Worm (Caenorhabditis elegans) whole organism, late embryonic: Measurements from ENCODE around the gene sdz-27.
A peak's percentile ranks its signal among the peaks of the same experiment; 100 is the strongest.

Experiments
- C38D4.7 ChIP-seq: fragments of 200-800 bp; sonication (Bioruptor generic); optimal IDR thresholded peaks from 2 replicates; lab custom pipeline; 2018; ENCODE audit warnings: mild to moderate bottlenecking, missing genetic modification characterization, moderate library complexity, missing compliant biosample characterization
- K02D7.2 ChIP-seq: sonication (generic microtip); optimal IDR thresholded peaks from 2 replicates; lab custom pipeline; 2017; ENCODE audit warnings: mild to moderate bottlenecking, missing genetic modification characterization, missing compliant biosample characterization
- K09A11.1 ChIP-seq: sonication (generic microtip); optimal IDR thresholded peaks from 2 replicates; lab custom pipeline; 2017; ENCODE audit warnings: antibody characterized with exemption, mild to moderate bottlenecking, missing genetic modification characterization, missing compliant biosample characterization; ENCODE audit not compliant: insufficient read depth
- T23F11.4 ChIP-seq: fragments of 200-800 bp; sonication (Bioruptor generic); optimal IDR thresholded peaks from 2 replicates; lab custom pipeline; 2018; ENCODE audit warnings: mild to moderate bottlenecking, missing genetic modification characterization, missing compliant biosample characterization
- ceh-18 ChIP-seq: sonication (generic microtip); optimal IDR thresholded peaks from 2 replicates; lab custom pipeline; 2016; ENCODE audit warnings: missing genetic modification characterization, missing compliant biosample characterization
- ceh-19 ChIP-seq: fragments of 200-800 bp; sonication (Bioruptor generic); optimal IDR thresholded peaks from 2 replicates; lab custom pipeline; 2018; ENCODE audit warnings: mild to moderate bottlenecking, missing genetic modification characterization, missing compliant biosample characterization
- ceh-2 ChIP-seq: sonication (generic microtip); optimal IDR thresholded peaks from 2 replicates; lab custom pipeline; 2016; ENCODE audit warnings: missing genotype, missing genetic modification characterization, missing compliant biosample characterization
- ceh-22 ChIP-seq: sonication (generic microtip); optimal IDR thresholded peaks from 2 replicates; lab custom pipeline; 2017; ENCODE audit warnings: missing biosample characterization, missing genetic modification characterization
- ceh-31 ChIP-seq: sonication (generic microtip); optimal IDR thresholded peaks from 2 replicates; lab custom pipeline; 2016; ENCODE audit warnings: missing genetic modification characterization, missing compliant biosample characterization
- ceh-34 ChIP-seq: sonication (generic microtip); optimal IDR thresholded peaks from 2 replicates; lab custom pipeline; 2016; ENCODE audit warnings: mild to moderate bottlenecking, missing genetic modification characterization, missing compliant biosample characterization
- ceh-45 ChIP-seq: fragments of 200-800 bp; sonication (Bioruptor generic); IDR thresholded peaks from 2 replicates; pipeline ENCODE4 v1.3.6; 2022; ENCODE audit warnings: missing genetic modification reagents, missing genetic modification characterization, missing compliant biosample characterization
- ceh-6 ChIP-seq: fragments of 200-800 bp; sonication (Bioruptor generic); optimal IDR thresholded peaks from 2 replicates; lab custom pipeline; 2018; ENCODE audit warnings: mild to moderate bottlenecking, missing genetic modification characterization, missing compliant biosample characterization
- ceh-9 ChIP-seq: sonication (generic microtip); optimal IDR thresholded peaks from 2 replicates; lab custom pipeline; 2016; ENCODE audit warnings: mild to moderate bottlenecking, missing genetic modification characterization, inconsistent platforms, missing compliant biosample characterization
- dmd-4 ChIP-seq: sonication (generic microtip); optimal IDR thresholded peaks from 2 replicates; lab custom pipeline; 2016; ENCODE audit warnings: borderline replicate concordance, missing genetic modification characterization, missing compliant biosample characterization
- elt-2 ChIP-seq: sonication (generic microtip); optimal IDR thresholded peaks from 2 replicates; lab custom pipeline; 2016; ENCODE audit warnings: missing genetic modification reagents, missing genetic modification characterization, missing compliant biosample characterization
- elt-4 ChIP-seq: sonication (generic microtip); optimal IDR thresholded peaks from 2 replicates; lab custom pipeline; 2016; ENCODE audit warnings: missing genetic modification characterization, missing compliant biosample characterization
- ets-4 ChIP-seq: sonication (generic microtip); optimal IDR thresholded peaks from 2 replicates; lab custom pipeline; 2016; ENCODE audit warnings: missing genetic modification characterization, missing compliant biosample characterization
- eyg-1 ChIP-seq: sonication (generic microtip); optimal IDR thresholded peaks from 2 replicates; lab custom pipeline; 2016; ENCODE audit warnings: missing genotype, missing genetic modification characterization, missing compliant biosample characterization
- fkh-6 ChIP-seq: sonication (generic microtip); optimal IDR thresholded peaks from 2 replicates; lab custom pipeline; 2016; ENCODE audit warnings: missing genetic modification characterization, missing compliant biosample characterization
- hlh-15 ChIP-seq: sonication (generic microtip); optimal IDR thresholded peaks from 2 replicates; lab custom pipeline; 2016; ENCODE audit warnings: missing genetic modification characterization, missing compliant biosample characterization
- hlh-30 ChIP-seq: sonication (generic microtip); optimal IDR thresholded peaks from 2 replicates; lab custom pipeline; 2017; ENCODE audit warnings: antibody characterized with exemption, missing genetic modification characterization, missing compliant biosample characterization; ENCODE audit not compliant: insufficient read depth
- hlh-6 ChIP-seq: sonication (generic microtip); optimal IDR thresholded peaks from 2 replicates; lab custom pipeline; 2016; ENCODE audit warnings: missing genotype, missing genetic modification characterization, missing compliant biosample characterization
- hlh-8 ChIP-seq: sonication (generic microtip); optimal IDR thresholded peaks from 2 replicates; lab custom pipeline; 2016; ENCODE audit warnings: missing genotype, missing genetic modification characterization, missing compliant biosample characterization
- nfya-1 ChIP-seq: sonication (generic microtip); optimal IDR thresholded peaks from 2 replicates; lab custom pipeline; 2017; ENCODE audit warnings: missing genetic modification characterization, mild to moderate bottlenecking, missing compliant biosample characterization, antibody characterized with exemption, moderate library complexity
- nhr-11 ChIP-seq: fragments of 150-350 bp; optimal IDR thresholded peaks from 2 replicates; lab custom pipeline; 2014; ENCODE audit warnings: missing biosample characterization, missing genetic modification characterization
- odd-2 ChIP-seq: sonication (generic microtip); optimal IDR thresholded peaks from 2 replicates; lab custom pipeline; 2017; ENCODE audit warnings: antibody characterized with exemption, mild to moderate bottlenecking, missing genetic modification characterization, missing compliant biosample characterization
- pat-9 ChIP-seq: fragments of 200-800 bp; sonication (Bioruptor generic); optimal IDR thresholded peaks from 2 replicates; lab custom pipeline; 2018; ENCODE audit warnings: mild to moderate bottlenecking, missing genetic modification characterization, moderate library complexity, missing compliant biosample characterization
- pax-1 ChIP-seq: fragments of 150-350 bp; optimal IDR thresholded peaks from 2 replicates; lab custom pipeline; 2014; ENCODE audit warnings: missing biosample characterization, missing genetic modification characterization
- pha-2 ChIP-seq: sonication (generic microtip); optimal IDR thresholded peaks from 2 replicates; lab custom pipeline; 2017; ENCODE audit warnings: mild to moderate bottlenecking, missing genetic modification characterization, missing compliant biosample characterization
- pha-4 ChIP-seq: fragments of 150-350 bp; optimal IDR thresholded peaks from 2 replicates; lab custom pipeline; 2018; ENCODE audit warnings: missing biosample characterization, missing genetic modification reagents, missing genetic modification characterization
- pros-1 ChIP-seq: fragments of 150-350 bp; optimal IDR thresholded peaks from 2 replicates; lab custom pipeline; 2014; ENCODE audit warnings: missing biosample characterization, missing genetic modification reagents, missing genetic modification characterization
- ref-2 ChIP-seq: sonication (generic microtip); optimal IDR thresholded peaks from 2 replicates; lab custom pipeline; 2016; ENCODE audit warnings: missing genetic modification characterization, missing compliant biosample characterization
- rnt-1 ChIP-seq: sonication (generic microtip); optimal IDR thresholded peaks from 2 replicates; lab custom pipeline; 2016; ENCODE audit warnings: missing genetic modification characterization, missing compliant biosample characterization
- sox-4 ChIP-seq: sonication (generic microtip); optimal IDR thresholded peaks from 2 replicates; lab custom pipeline; 2017; ENCODE audit warnings: mild to moderate bottlenecking, missing genetic modification characterization, inconsistent platforms, missing compliant biosample characterization
- unc-42 ChIP-seq: sonication (generic microtip); optimal IDR thresholded peaks from 2 replicates; lab custom pipeline; 2016; ENCODE audit warnings: missing genotype, missing genetic modification characterization, missing compliant biosample characterization
- unc-55 ChIP-seq: sonication (generic microtip); optimal IDR thresholded peaks from 2 replicates; lab custom pipeline; 2017; ENCODE audit warnings: missing biosample characterization, missing genetic modification reagents, missing genetic modification characterization

sdz-27 gene

DNA sequence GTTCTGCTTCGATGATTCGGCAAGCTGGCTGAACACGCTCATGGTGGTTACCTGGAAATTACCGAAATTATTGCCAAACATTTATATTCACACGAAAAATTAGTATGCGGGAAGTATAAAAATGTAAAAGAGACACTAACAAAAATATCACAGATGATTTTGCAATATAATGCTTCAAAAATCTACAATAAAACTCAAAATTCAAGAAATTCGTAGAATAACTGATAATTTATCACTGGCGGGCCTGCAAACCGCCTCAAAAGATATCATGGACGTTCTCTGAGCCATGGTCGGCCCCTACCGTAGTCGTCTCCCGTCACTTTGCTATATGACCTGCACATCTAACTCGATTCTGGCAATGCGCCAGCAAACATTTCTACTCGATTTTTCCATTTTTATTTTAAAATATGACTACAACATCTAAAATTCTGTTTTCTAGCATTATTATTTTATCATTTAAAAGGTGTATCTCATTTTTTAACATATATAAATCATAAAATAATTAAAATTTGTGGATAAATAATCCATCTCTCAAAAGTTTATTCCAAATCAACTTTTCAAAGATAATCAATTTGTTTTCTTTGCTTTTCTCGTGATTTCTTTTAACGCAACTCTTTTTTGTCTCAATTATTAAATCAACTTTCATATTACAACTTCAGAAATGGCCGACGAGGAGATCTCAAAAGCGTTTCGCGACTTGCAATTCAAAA, 37.2 kb upstream of the sdz-27 start, which contains the start of the genes F01G4.6 and pfd-1 (continued):
- TF ChIP-seq pax-1 (peak; percentile 66), ceh-31 (peak; percentile 50), ceh-9 (tag; lab: Kevin White, UChicago) (no peak), hlh-15 (tag; lab: Kevin White, UChicago) (no peak), nhr-11 (tag; lab: Kevin White, UChicago) (no peak), hlh-30 (tag; lab: Kevin White, UChicago) (no peak), K09A11.1 (tag; lab: Kevin White, UChicago) (no peak), rnt-1 (tag; lab: Kevin White, UChicago) (peak; percentile 3), ceh-19 (GFP tag; lab: Kevin White, UChicago) (no peak), ceh-2 (tag; lab: Kevin White, UChicago) (no peak), ceh-34 (tag; lab: Kevin White, UChicago) (peak; percentile 14), fkh-6 (tag; lab: Kevin White, UChicago) (no peak), ceh-18 (tag; lab: Kevin White, UChicago) (peak; percentile 39), pros-1 (tag; lab: Kevin White, UChicago) (no peak), dmd-4 (tag; lab: Kevin White, UChicago) (no peak), elt-2 (tag; lab: Kevin White, UChicago) (peak; percentile 48), odd-2 (tag; lab: Kevin White, UChicago) (no peak), ceh-45 (GFP tag; lab: Robert Waterston, UW) (no peak), hlh-6 (no peak), ref-2 (tag; lab: Kevin White, UChicago) (peak; percentile 25), pha-2 (tag; lab: Kevin White, UChicago) (no peak), ets-4 (tag; lab: Kevin White, UChicago) (no peak), pha-4 (tag; lab: Kevin White, UChicago) (no peak), hlh-8 (tag; lab: Kevin White, UChicago) (no peak), unc-42 (tag; lab: Kevin White, UChicago) (peak; percentile 46)

DNA sequence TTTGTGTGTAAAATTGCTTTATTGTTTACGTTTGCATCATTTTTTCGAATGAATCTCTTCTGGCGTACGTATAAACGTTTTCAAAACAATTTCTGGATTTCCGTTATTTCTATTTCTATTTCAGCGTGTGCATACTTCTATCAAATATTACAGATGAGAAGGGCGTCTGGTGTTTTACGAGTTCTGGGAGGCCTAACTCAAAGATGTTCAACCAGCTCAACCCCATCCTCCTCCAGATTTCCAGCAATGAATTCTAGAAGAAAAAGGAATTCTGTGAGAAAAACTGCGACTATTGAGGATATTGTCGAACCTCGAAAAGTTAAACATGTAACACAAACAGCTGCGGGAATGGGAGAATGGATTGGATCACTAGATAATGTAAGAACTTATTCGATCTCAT, 36.0 kb upstream of the sdz-27 start, which contains the start of gene C08F8.2:
Gene C08F8.2, plus strand, starts transcription at position 154 of the 400 bp plus-strand sequence.
- TF ChIP-seq elt-4 = no peak
- no peak for TF ChIP-seq unc-55 (GFP tag; lab: Kevin White, UChicago)
- TF ChIP-seq ceh-22 (tag; lab: Kevin White, UChicago) = no peak
- no peak for TF ChIP-seq T23F11.4
- TF ChIP-seq sox-4 (tag; lab: Kevin White, UChicago) = no peak
- TF ChIP-seq pat-9 (tag; lab: Kevin White, UChicago) = no peak
- TF ChIP-seq ceh-6 (GFP tag; lab: Kevin White, UChicago) = no peak
- no peak for TF ChIP-seq ceh-34 (tag; lab: Kevin White, UChicago)
- no peak for TF ChIP-seq nfya-1
- TF ChIP-seq elt-2 (tag; lab: Kevin White, UChicago) = no peak
- TF ChIP-seq eyg-1 (tag; lab: Kevin White, UChicago) = no peak
- no peak for TF ChIP-seq hlh-8 (tag; lab: Kevin White, UChicago)
- no peak for TF ChIP-seq K02D7.2
- TF ChIP-seq K09A11.1 (tag; lab: Kevin White, UChicago) = no peak
- no peak for TF ChIP-seq C38D4.7
- no peak for TF ChIP-seq ceh-31
- TF ChIP-seq hlh-15 (tag; lab: Kevin White, UChicago) = no peak

DNA sequence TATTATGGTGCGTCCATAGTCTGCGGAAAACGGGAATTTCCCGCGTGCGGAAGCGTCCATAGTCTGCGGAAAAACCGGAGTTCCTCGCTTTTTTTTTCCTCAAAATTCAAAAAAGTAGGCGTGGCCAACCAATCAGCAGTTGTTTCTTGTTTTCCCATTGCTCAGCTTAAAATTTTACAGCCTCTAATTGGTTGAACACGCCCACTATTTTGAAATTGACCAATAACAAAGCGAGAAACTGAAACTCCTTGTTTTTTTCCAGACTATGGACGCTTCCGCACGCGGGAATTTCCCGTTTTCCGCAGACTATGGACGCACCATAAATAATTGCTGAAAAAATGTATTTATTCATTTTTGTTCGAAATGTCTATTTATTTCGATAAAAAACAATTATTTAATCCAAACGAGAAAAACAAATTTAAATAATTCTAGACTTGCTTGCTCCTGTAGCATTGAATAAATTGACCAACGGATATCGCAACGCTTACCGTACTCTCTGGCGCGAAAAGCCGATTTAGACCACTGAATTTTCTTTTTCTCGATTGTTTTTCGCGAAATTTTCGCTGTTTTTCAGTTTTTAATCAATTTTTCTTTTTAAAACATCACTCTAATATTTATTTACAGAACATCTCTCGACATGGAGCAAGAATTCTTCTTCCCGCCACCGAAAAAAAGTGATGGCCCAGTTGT, 32.3 kb upstream of the sdz-27 start, which contains the start of gene C08F8.3:
Gene C08F8.3, plus strand, starts transcription at position 620 of the 690 bp plus-strand sequence.
- peak; percentile 37 for TF ChIP-seq nfya-1
- TF ChIP-seq, all 69 proteins: peak for 1; not testable (repeated sequence) for 68
